Worm (Caenorhabditis elegans) whole organism, mixed stage, embryonic: Measurements from ENCODE around the gene R02F2.5.

Source experiments
- M03D4.4 ChIP-seq: sonication (generic microtip); optimal IDR thresholded peaks from 2 replicates; lab custom pipeline; 2017; ENCODE audit warnings: mild to moderate bottlenecking, missing genetic modification characterization, missing compliant biosample characterization
- bed-3 ChIP-seq: fragments of 200-800 bp; sonication (Bioruptor generic); optimal IDR thresholded peaks from 3 replicates; lab custom pipeline; 2018; ENCODE audit warnings: mild to moderate bottlenecking, missing genetic modification characterization, moderate library complexity, missing compliant biosample characterization
- blmp-1 ChIP-seq: fragments of 150-350 bp; optimal IDR thresholded peaks from 2 replicates; lab custom pipeline; 2014; ENCODE audit warnings: missing biosample characterization, missing genetic modification characterization
- ceh-43 ChIP-seq: fragments of 200-800 bp; sonication (Bioruptor generic); optimal IDR thresholded peaks from 2 replicates; lab custom pipeline; 2018; ENCODE audit warnings: mild to moderate bottlenecking, missing genetic modification characterization, moderate library complexity, missing compliant biosample characterization
- ceh-83 ChIP-seq: fragments of 200-800 bp; sonication (Bioruptor generic); optimal IDR thresholded peaks from 2 replicates; lab custom pipeline; 2018; ENCODE audit warnings: mild to moderate bottlenecking, missing genetic modification characterization, missing compliant biosample characterization
- ces-1 ChIP-seq: fragments of 150-350 bp; optimal IDR thresholded peaks from 2 replicates; lab custom pipeline; 2014; ENCODE audit warnings: missing biosample characterization, missing genetic modification reagents, missing genetic modification characterization
- cnd-1 ChIP-seq: fragments of 200-800 bp; sonication (Bioruptor generic); optimal IDR thresholded peaks from 2 replicates; lab custom pipeline; 2018; ENCODE audit warnings: mild to moderate bottlenecking, missing genetic modification characterization, missing compliant biosample characterization
- drap-1 ChIP-seq: fragments of 200-800 bp; sonication (Bioruptor generic); optimal IDR thresholded peaks from 3 replicates; lab custom pipeline; 2018; ENCODE audit warnings: mild to moderate bottlenecking, missing genetic modification characterization, missing compliant biosample characterization
- elt-1 ChIP-seq: sonication (generic microtip); optimal IDR thresholded peaks from 2 replicates; lab custom pipeline; 2017; ENCODE audit warnings: missing genetic modification characterization, mild to moderate bottlenecking, missing compliant biosample characterization, antibody characterized with exemption, moderate library complexity, borderline replicate concordance; ENCODE audit not compliant: insufficient read depth
- elt-3 ChIP-seq: fragments of 150-350 bp; optimal IDR thresholded peaks from 2 replicates; lab custom pipeline; 2014; ENCODE audit warnings: missing biosample characterization, missing genetic modification characterization
- flh-1 ChIP-seq: fragments of 200-800 bp; sonication (Bioruptor generic); optimal IDR thresholded peaks from 2 replicates; lab custom pipeline; 2018; ENCODE audit warnings: mild to moderate bottlenecking, missing genetic modification characterization, moderate library complexity, missing compliant biosample characterization
- ham-2 ChIP-seq: fragments of 200-800 bp; sonication (Bioruptor generic); optimal IDR thresholded peaks from 2 replicates; lab custom pipeline; 2018; ENCODE audit warnings: mild to moderate bottlenecking, missing genetic modification characterization, missing compliant biosample characterization
- hlh-1 ChIP-seq: fragments of 150-350 bp; optimal IDR thresholded peaks from 2 replicates; lab custom pipeline; 2014; ENCODE audit warnings: missing biosample characterization, missing genetic modification reagents, missing genetic modification characterization
- lin-13 ChIP-seq: fragments of 150-350 bp; optimal IDR thresholded peaks from 2 replicates; lab custom pipeline; 2014; ENCODE audit warnings: missing biosample characterization, missing genetic modification characterization
- lin-32 ChIP-seq: fragments of 200-800 bp; sonication (Bioruptor generic); optimal IDR thresholded peaks from 2 replicates; lab custom pipeline; 2018; ENCODE audit warnings: mild to moderate bottlenecking, missing genetic modification characterization, missing compliant biosample characterization
- lsy-2 ChIP-seq: fragments of 150-350 bp; optimal IDR thresholded peaks from 2 replicates; lab custom pipeline; 2014; ENCODE audit warnings: missing biosample characterization, missing genetic modification characterization
- mab-5 ChIP-seq: fragments of 150-350 bp; optimal IDR thresholded peaks from 2 replicates; lab custom pipeline; 2014; ENCODE audit warnings: missing biosample characterization, missing genetic modification characterization
- mep-1 ChIP-seq: fragments of 150-350 bp; optimal IDR thresholded peaks from 2 replicates; lab custom pipeline; 2017; ENCODE audit warnings: missing biosample characterization, missing genetic modification reagents, missing genetic modification characterization, inconsistent platforms
- mls-2 ChIP-seq: sonication (generic microtip); optimal IDR thresholded peaks from 2 replicates; lab custom pipeline; 2016; ENCODE audit warnings: mild to moderate bottlenecking, missing genetic modification characterization, moderate library complexity, missing compliant biosample characterization
- nhr-12 ChIP-seq: fragments of 150-350 bp; optimal IDR thresholded peaks from 2 replicates; lab custom pipeline; 2014; ENCODE audit warnings: missing biosample characterization, missing genetic modification characterization
- nhr-2 ChIP-seq: fragments of 150-350 bp; optimal IDR thresholded peaks from 2 replicates; lab custom pipeline; 2014; ENCODE audit warnings: missing biosample characterization, missing genetic modification characterization
- nhr-28 ChIP-seq: fragments of 150-350 bp; optimal IDR thresholded peaks from 2 replicates; lab custom pipeline; 2014; ENCODE audit warnings: missing biosample characterization, missing genetic modification characterization
- nhr-76 ChIP-seq: sonication (generic microtip); optimal IDR thresholded peaks from 2 replicates; lab custom pipeline; 2017; ENCODE audit warnings: missing biosample characterization, missing genetic modification characterization
- pha-4 ChIP-seq: fragments of 150-350 bp; optimal IDR thresholded peaks from 2 replicates; lab custom pipeline; 2018; ENCODE audit warnings: missing biosample characterization, missing genetic modification reagents, missing genetic modification characterization
- sem-2 ChIP-seq: fragments of 200-800 bp; sonication (Bioruptor generic); optimal IDR thresholded peaks from 2 replicates; lab custom pipeline; 2018; ENCODE audit warnings: mild to moderate bottlenecking, missing genetic modification characterization, missing compliant biosample characterization
- snpc-4 ChIP-seq: fragments of 150-350 bp; optimal IDR thresholded peaks from 2 replicates; lab custom pipeline; 2014; ENCODE audit warnings: missing biosample characterization, missing genetic modification characterization
- sptf-1 ChIP-seq: sonication (generic microtip); optimal IDR thresholded peaks from 2 replicates; lab custom pipeline; 2017; ENCODE audit warnings: mild to moderate bottlenecking, missing genetic modification characterization, moderate library complexity, missing compliant biosample characterization
- tbx-8 ChIP-seq: fragments of 200-800 bp; sonication (Bioruptor generic); optimal IDR thresholded peaks from 2 replicates; lab custom pipeline; 2018; ENCODE audit warnings: mild to moderate bottlenecking, missing genetic modification characterization, moderate library complexity, missing compliant biosample characterization
- unc-39 ChIP-seq: fragments of 150-350 bp; optimal IDR thresholded peaks from 2 replicates; lab custom pipeline; 2014; ENCODE audit warnings: missing biosample characterization, missing genetic modification characterization
- unc-62 ChIP-seq: fragments of 150-350 bp; optimal IDR thresholded peaks from 2 replicates; lab custom pipeline; 2014; ENCODE audit warnings: missing biosample characterization, missing genetic modification reagents, missing genetic modification characterization
- zip-8 ChIP-seq: fragments of 150-350 bp; optimal IDR thresholded peaks from 2 replicates; lab custom pipeline; 2014; ENCODE audit warnings: missing biosample characterization, missing genetic modification characterization
- ztf-11 ChIP-seq: fragments of 150-350 bp; optimal IDR thresholded peaks from 2 replicates; lab custom pipeline; 2014; ENCODE audit warnings: missing biosample characterization, missing genetic modification characterization

R02F2.5 gene

ce11 chrIII:5469090-5469489, 10.0 kb upstream of the R02F2.5 start:
- no peak for TF ChIP-seq bed-3
- no peak for TF ChIP-seq cnd-1 (tag; lab: Kevin White, UChicago)
- TF ChIP-seq elt-3 (tag; lab: Kevin White, UChicago), result no peak
- TF ChIP-seq hlh-1 (tag; lab: Kevin White, UChicago), result no peak
- TF ChIP-seq ztf-11 (tag; lab: Kevin White, UChicago), result no peak
- TF ChIP-seq nhr-2 (tag; lab: Kevin White, UChicago), result no peak
- no peak for TF ChIP-seq nhr-76
- TF ChIP-seq nhr-28 (tag; lab: Kevin White, UChicago), result no peak
- TF ChIP-seq lsy-2 (tag; lab: Kevin White, UChicago), result no peak
- TF ChIP-seq ceh-83, result no peak
- no peak for TF ChIP-seq flh-1
- no peak for TF ChIP-seq M03D4.4 (tag; lab: Kevin White, UChicago)

ce11 chrIII:5472693-5473092, 6.4 kb upstream of the R02F2.5 start:
- no peak for TF ChIP-seq mab-5 (tag; lab: Kevin White, UChicago)
- no peak for TF ChIP-seq elt-3 (tag; lab: Kevin White, UChicago)
- no peak for TF ChIP-seq snpc-4
- no peak for TF ChIP-seq unc-39 (tag; lab: Kevin White, UChicago)
- TF ChIP-seq mls-2 (tag; lab: Kevin White, UChicago), result no peak
- no peak for TF ChIP-seq M03D4.4 (tag; lab: Kevin White, UChicago)
- TF ChIP-seq nhr-76, result no peak
- TF ChIP-seq unc-62 (GFP tag; lab: Kevin White, UChicago), result no peak
- TF ChIP-seq ham-2, result no peak
- no peak for TF ChIP-seq pha-4 (tag; lab: Kevin White, UChicago)
- no peak for TF ChIP-seq tbx-8 (GFP tag; lab: Kevin White, UChicago)
- no peak for TF ChIP-seq sem-2 (GFP tag; lab: Kevin White, UChicago)

ce11 chrIII:5474176-5474575, 4.9 kb upstream of the R02F2.5 start, which contains the start of gene lon-1:
lon-1 (plus strand) TSS chrIII:5474476.
- TF ChIP-seq nhr-12 (tag; lab: Kevin White, UChicago) (no peak), pha-4 (tag; lab: Kevin White, UChicago) (no peak), drap-1 (GFP tag; lab: Kevin White, UChicago) (no peak), bed-3 (no peak), sptf-1 (tag; lab: Kevin White, UChicago) (no peak), zip-8 (tag; lab: Kevin White, UChicago) (no peak), nhr-2 (tag; lab: Kevin White, UChicago) (no peak), ham-2 (no peak)

ce11 chrIII:5478011-5478410, 1.1 kb upstream of the R02F2.5 start, which contains the start of gene R02F2.10:
R02F2.10 (plus strand) TSS chrIII:5478311.
- no peak for TF ChIP-seq nhr-28 (tag; lab: Kevin White, UChicago)
- TF ChIP-seq lin-13 (tag; lab: Kevin White, UChicago), result no peak
- no peak for TF ChIP-seq blmp-1 (tag; lab: Kevin White, UChicago)
- TF ChIP-seq lin-32 (GFP tag; lab: Kevin White, UChicago), result no peak
- TF ChIP-seq ztf-11 (tag; lab: Kevin White, UChicago), result no peak
- TF ChIP-seq mab-5 (tag; lab: Kevin White, UChicago), result no peak
- no peak for TF ChIP-seq M03D4.4 (tag; lab: Kevin White, UChicago)
- TF ChIP-seq nhr-2 (tag; lab: Kevin White, UChicago), result no peak
- TF ChIP-seq bed-3, result no peak
- TF ChIP-seq lsy-2 (tag; lab: Kevin White, UChicago), result no peak
- no peak for TF ChIP-seq ces-1 (GFP tag; lab: Kevin White, UChicago)
- TF ChIP-seq drap-1 (GFP tag; lab: Kevin White, UChicago), result no peak
- no peak for TF ChIP-seq elt-3 (tag; lab: Kevin White, UChicago)
- no peak for TF ChIP-seq elt-1 (tag; lab: Kevin White, UChicago)
- TF ChIP-seq unc-62 (GFP tag; lab: Kevin White, UChicago), result no peak
- TF ChIP-seq ham-2, result no peak
- TF ChIP-seq snpc-4, result no peak
- TF ChIP-seq ceh-83, result no peak
- TF ChIP-seq, all 35 proteins: peak for 0

ce11 chrIII:5479493-5480167, 512 bp downstream of the R02F2.5 start:
- TF ChIP-seq mls-2 (tag; lab: Kevin White, UChicago), result no peak
- no peak for TF ChIP-seq lin-13 (tag; lab: Kevin White, UChicago)
- TF ChIP-seq ceh-43 (GFP tag; lab: Kevin White, UChicago), result no peak
- TF ChIP-seq bed-3, result no peak
- TF ChIP-seq nhr-12 (tag; lab: Kevin White, UChicago), result no peak
- no peak for TF ChIP-seq snpc-4
- TF ChIP-seq cnd-1 (tag; lab: Kevin White, UChicago), result no peak
- TF ChIP-seq M03D4.4 (tag; lab: Kevin White, UChicago), result no peak
- no peak for TF ChIP-seq pha-4 (tag; lab: Kevin White, UChicago)
- no peak for TF ChIP-seq mep-1 (tag; lab: Kevin White, UChicago)
- TF ChIP-seq flh-1, result no peak
